Worm (Caenorhabditis elegans) whole organism, L1 larva: ENCODE measurements around the gene acaa-2.

ENCODE experiments used
- ceh-82 ChIP-seq, 3 experiments: fragments of 150-350 bp in 1 of 3; sonication (generic microtip) in 2 of 3; optimal IDR thresholded peaks; 2 replicates each; lab custom pipeline; 2014 to 2017; ENCODE audit warnings: missing biosample characterization in 3 of 3, missing genetic modification characterization in 3 of 3
- ces-1 ChIP-seq: fragments of 150-350 bp; optimal IDR thresholded peaks from 2 replicates; lab custom pipeline; 2014; ENCODE audit warnings: missing biosample characterization, missing genetic modification reagents, missing genetic modification characterization
- jun-1 ChIP-seq: fragments of 150-350 bp; optimal IDR thresholded peaks from 2 replicates; lab custom pipeline; 2014; ENCODE audit warnings: missing biosample characterization, missing genetic modification reagents, missing genetic modification characterization
- ztf-11 ChIP-seq, 2 experiments: sonication (generic microtip); optimal IDR thresholded peaks; 2 replicates each; lab custom pipeline; 2016 to 2017; ENCODE audit warnings: missing genetic modification characterization in 2 of 2, missing biosample characterization in 1 of 2, missing compliant biosample characterization in 1 of 2

ce11 chrIII:13315071-13315470, 29.7 kb upstream of the acaa-2 start, which contains the start of gene dph-7:
- TF ChIP-seq ceh-82 (tag; optimal IDR thresholded peaks at IDR 0.05; lab: Kevin White, UChicago), result no peak
- TF ChIP-seq jun-1 (tag; lab: Kevin White, UChicago), result no peak
- TF ChIP-seq ces-1 (GFP tag; lab: Kevin White, UChicago), result no peak
- TF ChIP-seq ztf-11 (tag; optimal IDR thresholded peaks at IDR 0.05; lab: Kevin White, UChicago), result no peak
